Worm (Caenorhabditis elegans) whole organism, L3 larva: ENCODE measurements around the gene fbxb-11.

ENCODE experiments used
- ama-1 ChIP-seq: fragments of 150-350 bp; optimal IDR thresholded peaks from 2 replicates; lab custom pipeline; 2018
- egl-27 ChIP-seq: sonication (generic microtip); optimal IDR thresholded peaks from 4 replicates; lab custom pipeline; 2017; ENCODE audit warnings: missing biosample characterization, missing genetic modification reagents, missing genetic modification characterization
- elt-1 ChIP-seq: fragments of 150-350 bp; optimal IDR thresholded peaks from 2 replicates; lab custom pipeline; 2014; ENCODE audit warnings: missing biosample characterization, missing genetic modification characterization
- fkh-10 ChIP-seq: sonication (generic microtip); optimal IDR thresholded peaks from 2 replicates; lab custom pipeline; 2017; ENCODE audit warnings: missing biosample characterization, missing genetic modification reagents, missing genetic modification characterization
- jun-1 ChIP-seq: fragments of 150-350 bp; optimal IDR thresholded peaks from 2 replicates; lab custom pipeline; 2014; ENCODE audit warnings: missing biosample characterization, missing genetic modification reagents, missing genetic modification characterization
- mml-1 ChIP-seq: fragments of 150-350 bp; sonication (generic microtip); optimal IDR thresholded peaks from 3 replicates; lab custom pipeline; 2014; ENCODE audit warnings: missing biosample characterization, missing genetic modification characterization
- nhr-23 ChIP-seq: fragments of 150-350 bp; optimal IDR thresholded peaks from 2 replicates; lab custom pipeline; 2014; ENCODE audit warnings: missing biosample characterization, missing genetic modification reagents, missing genetic modification characterization
- nhr-237 ChIP-seq: fragments of 150-350 bp; optimal IDR thresholded peaks from 2 replicates; lab custom pipeline; 2014; ENCODE audit warnings: missing biosample characterization, missing genetic modification characterization
- nhr-77 ChIP-seq: fragments of 150-350 bp; optimal IDR thresholded peaks from 2 replicates; lab custom pipeline; 2014; ENCODE audit warnings: missing biosample characterization, missing genetic modification characterization
- pqm-1 ChIP-seq: fragments of 150-350 bp; optimal IDR thresholded peaks from 2 replicates; lab custom pipeline; 2017; ENCODE audit warnings: missing biosample characterization, missing genetic modification characterization, inconsistent platforms
- tbx-2 ChIP-seq: sonication (generic microtip); optimal IDR thresholded peaks from 2 replicates; lab custom pipeline; 2016; ENCODE audit warnings: mild to moderate bottlenecking, missing genetic modification characterization, missing compliant biosample characterization
- unc-62 ChIP-seq: fragments of 150-350 bp; sonication (generic microtip); optimal IDR thresholded peaks from 4 replicates; lab custom pipeline; 2014; ENCODE audit warnings: missing biosample characterization, missing genetic modification reagents, missing genetic modification characterization
- ztf-11 ChIP-seq: fragments of 150-350 bp; optimal IDR thresholded peaks from 2 replicates; lab custom pipeline; 2014; ENCODE audit warnings: missing biosample characterization, missing genetic modification characterization

DNA sequence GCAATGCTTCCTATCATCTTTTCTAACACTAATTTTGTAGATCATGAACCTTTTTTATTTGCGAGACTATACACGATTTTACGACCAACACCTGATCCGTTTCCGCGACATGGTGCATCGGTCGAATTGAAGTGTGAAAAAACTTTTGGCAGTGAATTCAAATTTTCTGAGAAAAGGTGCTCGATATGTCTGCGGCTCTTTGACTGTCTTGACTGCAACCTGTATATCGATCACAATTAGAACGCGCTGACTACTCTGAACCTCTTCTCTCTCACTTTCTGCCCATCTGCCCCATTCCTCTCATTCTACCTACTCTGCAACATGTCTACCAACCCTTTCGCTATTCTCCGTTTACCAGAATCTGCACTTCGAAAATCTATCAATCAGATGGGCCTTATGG, 42.2 kb upstream of the fbxb-11 start, which contains the start of gene fbxb-26:
- TF ChIP-seq nhr-77 (tag; lab: Kevin White, UChicago), result no peak
- no peak for TF ChIP-seq elt-1 (tag; lab: Kevin White, UChicago)
- TF ChIP-seq ama-1 (lab: Kevin White, UChicago), result no peak
- no peak for TF ChIP-seq fkh-10 (GFP tag; lab: Kevin White, UChicago)
- no peak for TF ChIP-seq pqm-1 (tag; lab: Kevin White, UChicago)
- no peak for TF ChIP-seq egl-27 (tag; lab: Kevin White, UChicago)
- TF ChIP-seq nhr-237 (tag; lab: Kevin White, UChicago), result no peak
- no peak for TF ChIP-seq unc-62 (GFP tag; lab: Kevin White, UChicago)
- TF ChIP-seq tbx-2 (tag; lab: Kevin White, UChicago), result no peak
- no peak for TF ChIP-seq mml-1
- no peak for TF ChIP-seq nhr-23
- TF ChIP-seq ztf-11 (tag; lab: Kevin White, UChicago), result no peak
- no peak for TF ChIP-seq jun-1 (tag; lab: Kevin White, UChicago)
